Fruit fly (Drosophila melanogaster) whole organism, embryonic: ENCODE measurements around the gene srp.

Experiments used
- ATbp ChIP-seq: fragments of 200-800 bp; sonication (Bioruptor generic); optimal IDR thresholded peaks from 2 replicates; lab custom pipeline; 2017; ENCODE audit warnings: missing biosample characterization, mild to moderate bottlenecking, missing genetic modification characterization, missing genetic modification reagents
- Antp ChIP-seq: fragments of 200-800 bp; sonication (Bioruptor generic); optimal IDR thresholded peaks from 3 replicates; lab custom pipeline; 2016; ENCODE audit warnings: missing biosample characterization, missing genetic modification characterization
- Atf-2 ChIP-seq: fragments of 200-800 bp; sonication (Bioruptor generic); optimal IDR thresholded peaks from 2 replicates; lab custom pipeline; 2016; ENCODE audit warnings: missing biosample characterization, missing genetic modification characterization
- BtbVII ChIP-seq: fragments of 200-800 bp; sonication (Bioruptor generic); optimal IDR thresholded peaks from 3 replicates; lab custom pipeline; 2017; ENCODE audit warnings: missing biosample characterization, mild to moderate bottlenecking, missing genetic modification characterization
- CG10147 ChIP-seq: fragments of 200-800 bp; sonication (Bioruptor generic); optimal IDR thresholded peaks from 2 replicates; lab custom pipeline; 2019; ENCODE audit warnings: missing biosample characterization, mild to moderate bottlenecking, missing genetic modification characterization, moderate library complexity
- CG10209 ChIP-seq: fragments of 200-800 bp; sonication (Bioruptor generic); optimal IDR thresholded peaks from 3 replicates; lab custom pipeline; 2017; ENCODE audit warnings: missing biosample characterization, mild to moderate bottlenecking, missing genetic modification characterization, missing genetic modification reagents
- CG10543 ChIP-seq: fragments of 200-800 bp; sonication (Bioruptor generic); optimal IDR thresholded peaks from 3 replicates; lab custom pipeline; 2017; ENCODE audit warnings: missing biosample characterization, mild to moderate bottlenecking, missing genetic modification characterization, moderate library complexity
- CG11504 ChIP-seq: fragments of 200-800 bp; sonication (Bioruptor generic); optimal IDR thresholded peaks from 3 replicates; lab custom pipeline; 2019; ENCODE audit warnings: missing biosample characterization, mild to moderate bottlenecking, missing genetic modification characterization, moderate library complexity
- CG12659 ChIP-seq: fragments of 200-800 bp; sonication (Bioruptor generic); optimal IDR thresholded peaks from 3 replicates; lab custom pipeline; 2017; ENCODE audit warnings: mild to moderate bottlenecking, missing biosample characterization, missing genetic modification reagents, missing genetic modification characterization
- CG13296 ChIP-seq: fragments of 200-800 bp; sonication (Bioruptor generic); optimal IDR thresholded peaks from 3 replicates; lab custom pipeline; 2018; ENCODE audit warnings: missing biosample characterization, mild to moderate bottlenecking, missing genetic modification characterization
- CG15011 ChIP-seq: fragments of 200-800 bp; sonication (Bioruptor generic); optimal IDR thresholded peaks from 3 replicates; lab custom pipeline; 2018; ENCODE audit warnings: missing biosample characterization, mild to moderate bottlenecking, missing genetic modification characterization
- CG15269 ChIP-seq: fragments of 200-800 bp; sonication (Bioruptor generic); optimal IDR thresholded peaks from 2 replicates; lab custom pipeline; 2018; ENCODE audit warnings: missing biosample characterization, mild to moderate bottlenecking, missing genetic modification characterization, moderate library complexity
- CG1529 ChIP-seq: fragments of 200-800 bp; sonication (Bioruptor generic); optimal IDR thresholded peaks from 3 replicates; lab custom pipeline; 2018; ENCODE audit warnings: missing biosample characterization, missing genetic modification characterization
- CG15514 ChIP-seq: fragments of 200-800 bp; sonication (Bioruptor generic); optimal IDR thresholded peaks from 3 replicates; lab custom pipeline; 2017; ENCODE audit warnings: missing biosample characterization, missing genetic modification characterization, mild to moderate bottlenecking, moderate library complexity, missing genetic modification reagents
- CG15696 ChIP-seq: fragments of 200-800 bp; sonication (Bioruptor generic); optimal IDR thresholded peaks from 2 replicates; lab custom pipeline; 2019; ENCODE audit warnings: missing biosample characterization, mild to moderate bottlenecking, missing genetic modification characterization, moderate library complexity
- CG17829 ChIP-seq: fragments of 200-800 bp; optimal IDR thresholded peaks from 2 replicates; lab custom pipeline; 2019; ENCODE audit warnings: missing biosample characterization, mild to moderate bottlenecking, missing genetic modification characterization, moderate library complexity
- CG18476 ChIP-seq: fragments of 200-800 bp; sonication (Bioruptor generic); optimal IDR thresholded peaks from 2 replicates; lab custom pipeline; 2016; ENCODE audit warnings: missing biosample characterization, mild to moderate bottlenecking, missing genetic modification characterization
- CG2678 ChIP-seq: fragments of 200-800 bp; sonication (Bioruptor generic); optimal IDR thresholded peaks from 3 replicates; lab custom pipeline; 2019; ENCODE audit warnings: missing biosample characterization, mild to moderate bottlenecking, missing genetic modification characterization, moderate library complexity
- CG2712 ChIP-seq: fragments of 200-800 bp; optimal IDR thresholded peaks from 3 replicates; lab custom pipeline; 2019; ENCODE audit warnings: missing biosample characterization, mild to moderate bottlenecking, missing genetic modification characterization, moderate library complexity
- CG2875 ChIP-seq: fragments of 200-800 bp; sonication (Bioruptor generic); optimal IDR thresholded peaks from 2 replicates; lab custom pipeline; 2017; ENCODE audit warnings: missing biosample characterization, mild to moderate bottlenecking, missing genetic modification characterization, missing genetic modification reagents
- CG30403 ChIP-seq: fragments of 200-800 bp; sonication (Bioruptor generic); optimal IDR thresholded peaks from 3 replicates; lab custom pipeline; 2016; ENCODE audit warnings: missing biosample characterization, missing genetic modification characterization
- CG31365 ChIP-seq: fragments of 200-800 bp; sonication (Bioruptor generic); optimal IDR thresholded peaks from 2 replicates; lab custom pipeline; 2018; ENCODE audit warnings: missing biosample characterization, mild to moderate bottlenecking, missing genetic modification characterization
- CG3281 ChIP-seq: fragments of 200-800 bp; sonication (Bioruptor generic); optimal IDR thresholded peaks from 3 replicates; lab custom pipeline; 2017; ENCODE audit warnings: missing biosample characterization, mild to moderate bottlenecking, missing genetic modification characterization
- CG33213 ChIP-seq: fragments of 200-800 bp; sonication (Bioruptor generic); optimal IDR thresholded peaks from 3 replicates; lab custom pipeline; 2016; ENCODE audit warnings: missing biosample characterization, missing genetic modification characterization
- CG6254 ChIP-seq: fragments of 200-800 bp; sonication (Bioruptor generic); optimal IDR thresholded peaks from 3 replicates; lab custom pipeline; 2017; ENCODE audit warnings: mild to moderate bottlenecking, missing biosample characterization, missing genetic modification reagents, missing genetic modification characterization
- CG6813 ChIP-seq: fragments of 200-800 bp; sonication (Bioruptor generic); optimal IDR thresholded peaks from 2 replicates; lab custom pipeline; 2017; ENCODE audit warnings: missing biosample characterization, missing genetic modification characterization, mild to moderate bottlenecking, moderate library complexity, missing genetic modification reagents
- CG7928 ChIP-seq: fragments of 200-800 bp; sonication (Bioruptor generic); optimal IDR thresholded peaks from 2 replicates; lab custom pipeline; 2017; ENCODE audit warnings: missing biosample characterization, mild to moderate bottlenecking, missing genetic modification characterization
- CG8388 ChIP-seq: fragments of 200-800 bp; sonication (Bioruptor generic); optimal IDR thresholded peaks from 2 replicates; lab custom pipeline; 2019; ENCODE audit warnings: missing biosample characterization, mild to moderate bottlenecking, missing genetic modification characterization, moderate library complexity
- CG9727 ChIP-seq: fragments of 200-800 bp; sonication (Bioruptor generic); optimal IDR thresholded peaks from 3 replicates; lab custom pipeline; 2017; ENCODE audit warnings: missing biosample characterization, mild to moderate bottlenecking, missing genetic modification characterization
- CG9876 ChIP-seq: fragments of 200-800 bp; sonication (Bioruptor generic); optimal IDR thresholded peaks from 2 replicates; lab custom pipeline; 2016; ENCODE audit warnings: missing biosample characterization, missing genetic modification characterization
- CoRest ChIP-seq: fragments of 200-800 bp; sonication (Bioruptor generic); optimal IDR thresholded peaks from 3 replicates; lab custom pipeline; 2018; ENCODE audit warnings: missing biosample characterization, mild to moderate bottlenecking, missing genetic modification characterization, moderate library complexity
- D ChIP-seq, 2 experiments: fragments of 200-800 bp in 1 of 2; fragments of >200 bp in 1 of 2; sonication (Bioruptor generic) in 1 of 2; optimal IDR thresholded peaks; 2 replicates in 1 of 2; 3 replicates in 1 of 2; lab custom pipeline; 2017; ENCODE audit warnings: mild to moderate bottlenecking in 1 of 2, missing biosample characterization in 1 of 2, missing genetic modification characterization in 1 of 2, missing genetic modification reagents in 1 of 2
- Drgx ChIP-seq: fragments of 200-800 bp; sonication (Bioruptor generic); IDR thresholded peaks from 2 replicates; pipeline ENCODE4 v1.3.6; 2022; ENCODE audit warnings: missing biosample characterization, missing genetic modification characterization
- HmgD ChIP-seq: fragments of 200-800 bp; sonication (Bioruptor generic); optimal IDR thresholded peaks from 3 replicates; lab custom pipeline; 2016; ENCODE audit warnings: missing biosample characterization, missing genetic modification characterization
- Nf-YB ChIP-seq: fragments of 200-800 bp; sonication (Bioruptor generic); optimal IDR thresholded peaks from 3 replicates; lab custom pipeline; 2019; ENCODE audit warnings: missing biosample characterization, mild to moderate bottlenecking, missing genetic modification characterization, moderate library complexity
- PHDP ChIP-seq: fragments of 200-800 bp; sonication (Bioruptor generic); optimal IDR thresholded peaks from 3 replicates; lab custom pipeline; 2018; ENCODE audit warnings: missing biosample characterization, mild to moderate bottlenecking, missing genetic modification characterization, moderate library complexity
- Sry-β ChIP-seq: fragments of 200-800 bp; sonication (Bioruptor generic); optimal IDR thresholded peaks from 2 replicates; lab custom pipeline; 2018; ENCODE audit warnings: missing biosample characterization, mild to moderate bottlenecking, missing genetic modification characterization, moderate library complexity
- ac ChIP-seq: fragments of 200-800 bp; sonication (Bioruptor generic); optimal IDR thresholded peaks from 3 replicates; lab custom pipeline; 2017; ENCODE audit warnings: missing biosample characterization, mild to moderate bottlenecking, missing genetic modification characterization
- al ChIP-seq: fragments of 200-800 bp; sonication (Bioruptor generic); IDR thresholded peaks from 2 replicates; pipeline ENCODE4 v1.3.6; 2022; ENCODE audit warnings: missing biosample characterization, missing genetic modification characterization
- ftz-f1 ChIP-seq: fragments of 200-800 bp; sonication (Bioruptor generic); optimal IDR thresholded peaks from 2 replicates; lab custom pipeline; 2016; ENCODE audit warnings: missing biosample characterization, missing genetic modification characterization
- grau ChIP-seq: fragments of 200-800 bp; optimal IDR thresholded peaks from 3 replicates; lab custom pipeline; 2019; ENCODE audit warnings: missing biosample characterization, mild to moderate bottlenecking, missing genetic modification characterization, moderate library complexity
- hb ChIP-seq: fragments of 200-800 bp; sonication (Bioruptor generic); IDR thresholded peaks from 3 replicates; pipeline ENCODE4 v1.3.6; 2022; ENCODE audit warnings: missing biosample characterization, missing genetic modification characterization; ENCODE audit not compliant: partially characterized antibody
- lab ChIP-seq: fragments of 200-800 bp; sonication (Bioruptor generic); optimal IDR thresholded peaks from 3 replicates; lab custom pipeline; 2017; ENCODE audit warnings: missing biosample characterization, missing genetic modification characterization, mild to moderate bottlenecking, moderate library complexity, missing genetic modification reagents
- pb ChIP-seq: fragments of 200-800 bp; sonication (Bioruptor generic); optimal IDR thresholded peaks from 3 replicates; lab custom pipeline; 2016; ENCODE audit warnings: missing biosample characterization, missing genetic modification characterization
- schlank ChIP-seq: fragments of 200-800 bp; sonication (Bioruptor generic); optimal IDR thresholded peaks from 2 replicates; lab custom pipeline; 2018; ENCODE audit warnings: missing biosample characterization, mild to moderate bottlenecking, missing genetic modification characterization
- scrt ChIP-seq: fragments of 200-800 bp; sonication (Bioruptor generic); optimal IDR thresholded peaks from 2 replicates; lab custom pipeline; 2018; ENCODE audit warnings: missing biosample characterization, mild to moderate bottlenecking, missing genetic modification characterization, moderate library complexity
- sr ChIP-seq: fragments of 200-800 bp; sonication (Bioruptor generic); IDR thresholded peaks from 3 replicates; pipeline ENCODE4 v1.3.6; 2022; ENCODE audit warnings: missing biosample characterization, missing genetic modification characterization
- stwl ChIP-seq: fragments of 200-800 bp; sonication (Bioruptor generic); optimal IDR thresholded peaks from 3 replicates; lab custom pipeline; 2018; ENCODE audit warnings: missing biosample characterization, mild to moderate bottlenecking, missing genetic modification characterization, moderate library complexity
- zf30C ChIP-seq: fragments of 200-800 bp; sonication (Bioruptor generic); optimal IDR thresholded peaks from 3 replicates; lab custom pipeline; 2018; ENCODE audit warnings: missing biosample characterization, mild to moderate bottlenecking, missing genetic modification characterization

srp gene

DNA sequence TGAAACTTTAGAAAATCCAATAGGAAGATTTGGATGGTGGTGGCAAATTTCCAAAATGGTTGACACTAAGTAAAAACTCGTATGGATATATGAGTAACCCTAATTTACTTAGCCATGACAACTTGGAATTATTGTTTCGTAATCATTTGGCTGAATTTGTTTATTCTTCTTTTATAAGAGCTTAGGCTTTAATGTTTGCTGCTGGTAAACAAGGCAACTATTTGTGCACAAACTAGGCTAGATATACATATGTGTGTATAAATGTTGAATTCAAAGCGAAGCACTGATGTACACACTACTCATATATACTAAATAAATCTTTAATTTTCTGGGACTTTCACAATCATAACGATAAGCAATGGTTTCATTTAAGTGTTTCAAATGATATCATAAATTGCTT, 20.0 kb downstream of the srp start (continued):
- TF ChIP-seq Antp (GFP tag; lab: Kevin White, UChicago): no peak
- TF ChIP-seq CG15514 (GFP tag; lab: Kevin White, UChicago): peak; percentile 18
- TF ChIP-seq ATbp (GFP tag; lab: Kevin White, UChicago): peak; percentile 84
- TF ChIP-seq CG30403 (GFP tag; lab: Kevin White, UChicago): no peak
- TF ChIP-seq hb: no peak
- TF ChIP-seq ac (GFP tag; lab: Kevin White, UChicago): peak; percentile 8
- peak; percentile 4 for TF ChIP-seq CG18476 (GFP tag; lab: Kevin White, UChicago)
- peak; percentile 23 for TF ChIP-seq CG10209 (GFP tag; lab: Kevin White, UChicago)
- TF ChIP-seq CG8388 (GFP tag; lab: Kevin White, UChicago): peak; percentile 1
- peak; percentile 15 for TF ChIP-seq scrt (GFP tag; lab: Kevin White, UChicago)
- no peak for TF ChIP-seq Drgx (GFP tag; lab: Robert Waterston, UW)
- peak; percentile 44 for TF ChIP-seq CG11504 (tag; lab: Kevin White, UChicago)
- TF ChIP-seq PHDP (tag; lab: Kevin White, UChicago): peak; percentile 63
- peak; percentile 74 for TF ChIP-seq CG2678 (tag; lab: Kevin White, UChicago)
- TF ChIP-seq al (GFP tag; lab: Robert Waterston, UW): no peak
- no peak for TF ChIP-seq stwl
- TF ChIP-seq CG31365 (tag; lab: Kevin White, UChicago): peak; percentile 47
- no peak for TF ChIP-seq pb (GFP tag; lab: Kevin White, UChicago)
- peak; percentile 38 for TF ChIP-seq CG15269 (tag; lab: Kevin White, UChicago)
- no peak for TF ChIP-seq CG7928
- TF ChIP-seq Atf-2: no peak
- peak; percentile 18 for TF ChIP-seq CG10147
- TF ChIP-seq CG13296 (GFP tag; lab: Kevin White, UChicago): peak; percentile 69
- TF ChIP-seq CG2712: peak; percentile 7
- TF ChIP-seq CG33213 (GFP tag; lab: Kevin White, UChicago): peak; percentile 29
- peak; percentile 1 for TF ChIP-seq CG10543 (GFP tag; lab: Kevin White, UChicago)
- TF ChIP-seq grau: peak; percentile 22
- no peak for TF ChIP-seq zf30C (GFP tag; lab: Kevin White, UChicago)
- TF ChIP-seq HmgD: no peak
- TF ChIP-seq CG15011: peak; percentile 54
- TF ChIP-seq CG9727 (GFP tag; lab: Kevin White, UChicago): peak; percentile 37
- peak; percentile 0 for TF ChIP-seq CG17829
- peak; percentile 58 for TF ChIP-seq lab (GFP tag; lab: Kevin White, UChicago)
- TF ChIP-seq CG9876 (GFP tag; lab: Kevin White, UChicago): no peak
- TF ChIP-seq schlank (tag; lab: Kevin White, UChicago): peak; percentile 44
- TF ChIP-seq Nf-YB (GFP tag; lab: Kevin White, UChicago): peak; percentile 42
- peak; percentile 75 for TF ChIP-seq CG2875
- TF ChIP-seq CG6813 (GFP tag; lab: Kevin White, UChicago): peak; percentile 70
- peak; percentile 12 for TF ChIP-seq BtbVII (GFP tag; lab: Kevin White, UChicago)
- TF ChIP-seq Sry-β (GFP tag; lab: Kevin White, UChicago): peak; percentile 40
- peak; percentile 36 for TF ChIP-seq CoRest (tag; lab: Kevin White, UChicago)
- peak; percentile 37 for TF ChIP-seq CG1529 (GFP tag; lab: Kevin White, UChicago)
- no peak for TF ChIP-seq ftz-f1 (GFP tag; lab: Kevin White, UChicago)
- peak; percentile 49 for TF ChIP-seq CG15696
- peak; percentile 26 for TF ChIP-seq CG12659 (GFP tag; lab: Kevin White, UChicago)
- peak; percentile 55 for TF ChIP-seq CG3281 (GFP tag; lab: Kevin White, UChicago)
- TF ChIP-seq sr (GFP tag; lab: Robert Waterston, UW): no peak
- peak; percentile 41 for TF ChIP-seq CG6254 (GFP tag; lab: Kevin White, UChicago)
- no peak for TF ChIP-seq D (optimal IDR thresholded peaks at IDR 0.05; lab: Kevin White, UChicago)
- TF ChIP-seq D (GFP tag; optimal IDR thresholded peaks at IDR 0.05; lab: Kevin White, UChicago): peak; percentile 16
